Fruit fly (Drosophila melanogaster): ENCODE measurements around the gene Vps16B.

Vps16B gene

DNA sequence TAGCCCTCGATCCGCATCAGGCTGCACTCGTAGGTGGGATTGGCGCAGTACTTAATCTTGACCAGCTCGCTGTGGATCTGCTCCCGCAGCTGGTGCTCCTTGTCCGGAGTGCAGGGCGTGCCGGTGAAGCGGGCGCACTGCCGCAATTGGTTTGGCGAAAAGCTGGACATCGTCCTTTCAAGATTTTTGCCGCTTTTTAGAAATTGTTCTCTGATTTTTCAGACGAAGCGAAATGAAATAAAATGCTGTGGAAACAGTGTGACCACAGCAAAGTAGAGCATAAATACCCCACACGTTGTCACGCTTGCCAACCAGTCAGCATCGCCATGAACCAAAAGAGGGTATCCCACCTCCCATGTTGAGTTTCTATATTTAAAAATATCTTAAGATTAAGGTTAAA lies 41.0 kb upstream of the Vps16B start, which contains the start of gene dgt1:
Gene dgt1, minus strand, starts transcription at position 264 of the 400 bp plus-strand sequence.
- TF ChIP-seq CG12605 (GFP tag; IDR thresholded peaks at IDR 0.05): no peak
- TF ChIP-seq gl (tag; optimal IDR thresholded peaks at IDR 0.05): no peak
- TF ChIP-seq CG8301 (tag; optimal IDR thresholded peaks at IDR 0.05): no peak
- no peak for TF ChIP-seq CG8159 (tag; optimal IDR thresholded peaks at IDR 0.05)
- no peak for TF ChIP-seq Pif1B (GFP tag; optimal IDR thresholded peaks at IDR 0.05)
- TF ChIP-seq Ets98B (GFP tag; IDR thresholded peaks at IDR 0.05): no peak
- TF ChIP-seq CG9948 (tag; optimal IDR thresholded peaks at IDR 0.05): no peak
- no peak for TF ChIP-seq CG17806 (tag; optimal IDR thresholded peaks at IDR 0.05)
- TF ChIP-seq Pif1A (GFP tag; optimal IDR thresholded peaks at IDR 0.05): no peak
- no peak for TF ChIP-seq CG10348 (GFP tag; IDR thresholded peaks at IDR 0.05)
- no peak for TF ChIP-seq CG32121 (GFP tag; IDR thresholded peaks at IDR 0.05)
- TF ChIP-seq CG34367 (tag; optimal IDR thresholded peaks at IDR 0.05): no peak

DNA sequence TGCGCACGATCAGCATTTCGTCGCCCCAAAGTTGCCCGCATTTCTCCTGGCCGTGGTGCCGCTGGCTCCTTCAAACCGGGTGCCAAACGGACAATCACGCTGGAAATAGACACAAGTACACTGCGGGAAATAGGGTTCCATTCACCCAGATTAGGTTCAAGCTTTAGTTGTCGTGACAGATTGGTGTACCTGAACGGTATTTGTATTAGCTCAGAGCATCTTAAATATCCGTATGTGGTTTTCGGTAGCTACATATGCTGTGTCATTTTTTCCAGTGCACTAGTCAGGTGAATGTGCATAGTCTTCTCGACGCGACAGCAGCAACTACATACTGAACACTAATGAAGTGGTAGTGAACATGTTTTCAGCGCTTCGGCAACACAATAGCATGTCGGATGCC lies 30.9 kb upstream of the Vps16B start:
- TF ChIP-seq CG10348 (GFP tag; IDR thresholded peaks at IDR 0.05): peak; percentile 64
- peak; percentile 69 for TF ChIP-seq CG15710 (tag; optimal IDR thresholded peaks at IDR 0.05)
- TF ChIP-seq CG4496 (GFP tag; IDR thresholded peaks at IDR 0.05): peak; percentile 90
- peak; percentile 93 for TF ChIP-seq Ets98B (GFP tag; IDR thresholded peaks at IDR 0.05)
- TF ChIP-seq CG9948 (tag; optimal IDR thresholded peaks at IDR 0.05): peak; percentile 51
- no peak for TF ChIP-seq D1 (tag; optimal IDR thresholded peaks at IDR 0.05)
- TF ChIP-seq CG34367 (tag; optimal IDR thresholded peaks at IDR 0.05): peak; percentile 70
- TF ChIP-seq Pif1A (GFP tag; optimal IDR thresholded peaks at IDR 0.05): no peak
- peak; percentile 49 for TF ChIP-seq CG17806 (tag; optimal IDR thresholded peaks at IDR 0.05)
- peak; percentile 80 for TF ChIP-seq CG32121 (GFP tag; IDR thresholded peaks at IDR 0.05)
- peak; percentile 94 for TF ChIP-seq fd96Ca (GFP tag; IDR thresholded peaks at IDR 0.05)
- no peak for TF ChIP-seq CG8159 (tag; optimal IDR thresholded peaks at IDR 0.05)
- TF ChIP-seq Snoo (tag; optimal IDR thresholded peaks at IDR 0.05): no peak
- TF ChIP-seq gl (tag; optimal IDR thresholded peaks at IDR 0.05): no peak
- peak; percentile 65 for TF ChIP-seq rn (GFP tag; IDR thresholded peaks at IDR 0.05)
- no peak for TF ChIP-seq EcR (GFP tag; optimal IDR thresholded peaks at IDR 0.05)
- peak; percentile 84 for TF ChIP-seq CG12605 (GFP tag; IDR thresholded peaks at IDR 0.05)
- TF ChIP-seq CG13204 (GFP tag; optimal IDR thresholded peaks at IDR 0.05): no peak
- TF ChIP-seq Pif1B (GFP tag; optimal IDR thresholded peaks at IDR 0.05): peak; percentile 68
- TF ChIP-seq CG8301 (tag; optimal IDR thresholded peaks at IDR 0.05): peak; percentile 83
- no peak for TF ChIP-seq CG14655 (GFP tag; optimal IDR thresholded peaks at IDR 0.05)

DNA sequence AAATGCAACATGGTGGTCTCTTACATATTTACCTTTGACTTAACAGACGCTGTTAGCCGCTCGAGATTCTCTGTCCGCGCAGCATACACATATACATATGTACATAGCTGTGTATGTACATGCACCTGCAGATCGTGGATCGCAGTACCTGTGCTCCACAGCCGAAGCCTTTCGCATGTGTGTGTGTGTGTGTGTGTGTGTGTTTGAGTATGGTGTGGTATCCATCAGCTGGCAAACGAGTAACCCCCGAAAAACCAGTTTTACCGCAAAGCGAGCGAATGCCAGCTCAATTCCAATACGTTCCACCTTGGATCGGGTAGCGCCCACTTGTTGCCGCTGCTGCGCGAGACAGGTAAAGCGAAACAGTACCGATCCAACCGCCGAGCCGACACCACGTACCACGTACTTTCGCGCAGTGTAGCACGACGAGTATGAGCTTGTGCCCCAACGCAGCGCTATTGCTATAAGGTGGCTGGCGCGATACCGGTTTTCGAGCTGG lies 25.1 kb upstream of the Vps16B start, which contains the start of gene Cad99C:
Gene Cad99C, plus strand, starts transcription at position 365 of the 499 bp plus-strand sequence.
- TF ChIP-seq CG12605 (GFP tag; IDR thresholded peaks at IDR 0.05): peak; percentile 55; the same call in 1 of the 2 replicates
- no peak for TF ChIP-seq CG17806 (tag; optimal IDR thresholded peaks at IDR 0.05)
- peak; percentile 61 for TF ChIP-seq EcR (GFP tag; optimal IDR thresholded peaks at IDR 0.05)
- peak; percentile 52 for TF ChIP-seq Ets98B (GFP tag; IDR thresholded peaks at IDR 0.05)
- 0 out of 2 replicates have a peak, but pooled peaks have one; percentile 46 for TF ChIP-seq CG32121 (GFP tag; IDR thresholded peaks at IDR 0.05)
- no peak for TF ChIP-seq CG9948 (tag; optimal IDR thresholded peaks at IDR 0.05)
- TF ChIP-seq CG13204 (GFP tag; optimal IDR thresholded peaks at IDR 0.05): peak; percentile 18
- no peak for TF ChIP-seq CG4496 (GFP tag; IDR thresholded peaks at IDR 0.05)
- TF ChIP-seq Snoo (tag; optimal IDR thresholded peaks at IDR 0.05): peak; percentile 11

DNA sequence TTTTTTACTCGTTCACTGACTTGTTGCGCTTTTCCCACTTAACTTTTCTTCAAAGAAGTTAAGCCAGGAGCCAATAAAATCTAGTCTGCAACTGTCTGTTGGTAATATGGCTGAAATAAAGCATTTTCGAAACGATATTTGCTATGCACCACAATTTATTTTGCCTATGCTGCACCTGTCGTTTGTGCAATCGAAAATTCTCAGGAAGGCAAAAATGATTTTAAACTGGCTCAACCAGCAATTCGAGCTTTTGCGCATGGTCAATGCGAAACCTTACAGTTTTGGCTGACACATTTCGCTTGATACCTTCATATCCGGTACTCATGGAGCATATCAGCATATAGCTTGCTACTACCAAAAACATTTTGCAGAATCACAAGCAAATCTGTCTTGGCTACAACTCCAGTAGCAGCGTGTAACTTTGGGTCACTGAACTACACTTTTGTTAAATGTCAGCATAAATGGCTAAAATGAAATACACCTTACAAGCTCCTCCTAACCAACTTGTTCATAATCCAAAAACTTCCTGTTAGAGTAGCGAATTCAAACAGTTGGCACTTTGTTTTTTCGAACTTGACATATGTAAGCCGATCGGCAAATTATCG lies 23.6 kb upstream of the Vps16B start:
- TF ChIP-seq Pif1B (GFP tag; optimal IDR thresholded peaks at IDR 0.05) (no peak), Snoo (tag; optimal IDR thresholded peaks at IDR 0.05) (no peak), CG10348 (GFP tag; IDR thresholded peaks at IDR 0.05) (no peak), EcR (GFP tag; optimal IDR thresholded peaks at IDR 0.05) (no peak), CG17806 (tag; optimal IDR thresholded peaks at IDR 0.05) (no peak), D1 (tag; optimal IDR thresholded peaks at IDR 0.05) (no peak), Ets98B (GFP tag; IDR thresholded peaks at IDR 0.05) (no peak), CG13204 (GFP tag; optimal IDR thresholded peaks at IDR 0.05) (no peak), CG4496 (GFP tag; IDR thresholded peaks at IDR 0.05) (no peak), rn (GFP tag; IDR thresholded peaks at IDR 0.05) (no peak), CG15710 (tag; optimal IDR thresholded peaks at IDR 0.05) (no peak), CG8301 (tag; optimal IDR thresholded peaks at IDR 0.05) (no peak), fd96Ca (GFP tag; IDR thresholded peaks at IDR 0.05) (no peak), CG8159 (tag; optimal IDR thresholded peaks at IDR 0.05) (no peak), CG9948 (tag; optimal IDR thresholded peaks at IDR 0.05) (no peak), CG32121 (GFP tag; IDR thresholded peaks at IDR 0.05) (no peak)

DNA sequence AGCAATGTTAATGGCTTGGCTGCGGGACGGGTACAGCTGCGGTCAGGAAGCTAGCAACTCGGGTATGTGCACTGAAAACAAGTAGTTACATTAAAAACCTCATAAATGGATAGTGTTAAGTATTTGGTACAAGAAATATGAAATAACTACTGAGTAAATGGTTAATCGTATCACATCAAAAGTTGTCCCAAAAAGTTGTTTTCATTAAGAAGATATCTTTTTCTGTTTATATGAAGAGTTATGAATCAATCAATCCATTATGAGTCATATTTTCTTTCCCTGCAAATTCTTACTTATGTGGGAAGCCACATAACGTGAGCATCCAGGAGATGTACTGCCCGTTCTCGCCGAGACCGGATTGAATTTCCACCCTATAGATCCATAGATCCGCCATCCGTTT lies 22.5 kb upstream of the Vps16B start:
- TF ChIP-seq CG9948 (tag; optimal IDR thresholded peaks at IDR 0.05) (peak; percentile 31), CG13204 (GFP tag; optimal IDR thresholded peaks at IDR 0.05) (no peak), CG4496 (GFP tag; IDR thresholded peaks at IDR 0.05) (no peak), gl (tag; optimal IDR thresholded peaks at IDR 0.05) (peak; percentile 20), CG17806 (tag; optimal IDR thresholded peaks at IDR 0.05) (peak; percentile 22), CG8301 (tag; optimal IDR thresholded peaks at IDR 0.05) (peak; percentile 46), Pif1B (GFP tag; optimal IDR thresholded peaks at IDR 0.05) (no peak), CG14655 (GFP tag; optimal IDR thresholded peaks at IDR 0.05) (peak; percentile 69), CG34367 (tag; optimal IDR thresholded peaks at IDR 0.05) (peak; percentile 25), Pif1A (GFP tag; optimal IDR thresholded peaks at IDR 0.05) (peak; percentile 9), CG8159 (tag; optimal IDR thresholded peaks at IDR 0.05) (peak; percentile 40), CG15710 (tag; optimal IDR thresholded peaks at IDR 0.05) (peak; percentile 12), CG10348 (GFP tag; IDR thresholded peaks at IDR 0.05) (no peak)

DNA sequence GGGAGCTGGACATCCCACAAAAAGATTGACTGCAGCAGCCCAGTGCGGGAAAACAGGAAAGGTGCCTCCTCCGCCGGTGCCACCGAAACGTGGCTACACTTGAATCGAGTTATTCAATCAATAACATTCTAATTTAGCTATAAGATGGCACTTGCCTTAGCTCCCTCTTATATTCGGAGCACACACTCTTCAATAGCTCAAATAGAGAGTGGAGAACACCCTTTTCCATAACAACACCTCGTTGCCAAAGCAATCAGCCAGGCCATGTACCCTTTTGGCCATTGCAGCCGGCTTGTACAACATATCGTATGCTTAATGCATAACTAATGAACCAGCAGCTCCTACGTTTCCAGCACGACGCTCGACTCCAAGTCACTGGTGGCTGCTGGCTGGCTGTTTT lies 21.5 kb upstream of the Vps16B start:
- TF ChIP-seq fd96Ca (GFP tag; IDR thresholded peaks at IDR 0.05): peak; percentile 60
- TF ChIP-seq CG12605 (GFP tag; IDR thresholded peaks at IDR 0.05): no peak
- TF ChIP-seq CG14655 (GFP tag; optimal IDR thresholded peaks at IDR 0.05): peak; percentile 49
- TF ChIP-seq D1 (tag; optimal IDR thresholded peaks at IDR 0.05): no peak
- TF ChIP-seq Ets98B (GFP tag; IDR thresholded peaks at IDR 0.05): 0 out of 2 replicates have a peak, but pooled peaks have one; percentile 33
- TF ChIP-seq CG32121 (GFP tag; IDR thresholded peaks at IDR 0.05): peak; percentile 46; the same call in 1 of the 2 replicates
- TF ChIP-seq CG4496 (GFP tag; IDR thresholded peaks at IDR 0.05): peak; percentile 38; the same call in 1 of the 3 replicates
- peak; percentile 30 for TF ChIP-seq CG8301 (tag; optimal IDR thresholded peaks at IDR 0.05)

Measured in whole organism, pupa.